Worm (Caenorhabditis elegans) whole organism, young adult: ENCODE data around the gene Y46H3A.5.
"Not testable (repeated sequence)": the region's sequence is repeated elsewhere in the genome, so short reads cannot be mapped to it uniquely, and the experiment has no call there.

ENCODE experiments used
- D2030.7 ChIP-seq: fragments of 200-800 bp; sonication (Bioruptor generic); IDR thresholded peaks from 2 replicates; pipeline ENCODE4 v1.3.6; 2022; ENCODE audit warnings: missing genetic modification reagents, missing genetic modification characterization, missing compliant biosample characterization
- K12H6.12 ChIP-seq: fragments of 200-800 bp; sonication (Bioruptor generic); optimal IDR thresholded peaks from 2 replicates; lab custom pipeline; 2018; ENCODE audit warnings: mild to moderate bottlenecking, missing genetic modification characterization, missing compliant biosample characterization
- Y53G8AR.9 ChIP-seq: fragments of 200-800 bp; sonication (Bioruptor generic); conservative IDR thresholded peaks from 2 replicates; pipeline ENCODE4 v1.3.6; 2022; ENCODE audit warnings: missing genetic modification reagents, missing genetic modification characterization, missing compliant biosample characterization
- Y56A3A.18 ChIP-seq: fragments of 200-800 bp; sonication (Bioruptor generic); IDR thresholded peaks from 2 replicates; pipeline ENCODE4 v1.3.6; 2022; ENCODE audit warnings: missing genetic modification reagents, missing genetic modification characterization, missing compliant biosample characterization
- Y95B8A.8 ChIP-seq: fragments of 200-800 bp; sonication (Bioruptor generic); IDR thresholded peaks from 2 replicates; pipeline ENCODE4 v1.3.6; 2022; ENCODE audit warnings: missing genetic modification reagents, missing genetic modification characterization, missing compliant biosample characterization
- athp-1 ChIP-seq: sonication (generic microtip); optimal IDR thresholded peaks from 2 replicates; lab custom pipeline; 2017; ENCODE audit warnings: mild to moderate bottlenecking, missing genetic modification characterization, missing compliant biosample characterization
- bed-2 ChIP-seq: fragments of 200-800 bp; sonication (Bioruptor generic); IDR thresholded peaks from 2 replicates; pipeline ENCODE4 v1.3.6; 2022; ENCODE audit warnings: missing genetic modification reagents, missing genetic modification characterization, missing compliant biosample characterization
- cebp-2 ChIP-seq: fragments of 200-800 bp; sonication (Bioruptor generic); IDR thresholded peaks from 2 replicates; pipeline ENCODE4 v1.3.6; 2022; ENCODE audit warnings: missing genetic modification characterization, missing compliant biosample characterization
- ceh-40 ChIP-seq: fragments of 200-800 bp; sonication (Bioruptor generic); IDR thresholded peaks from 2 replicates; pipeline ENCODE4 v1.3.6; 2022; ENCODE audit warnings: missing genetic modification characterization, missing compliant biosample characterization
- ceh-79 ChIP-seq: sonication (generic microtip); optimal IDR thresholded peaks from 2 replicates; lab custom pipeline; 2017; ENCODE audit warnings: mild to moderate bottlenecking, missing genetic modification characterization, missing compliant biosample characterization
- dox-1 ChIP-seq: fragments of 200-800 bp; sonication (Bioruptor generic); IDR thresholded peaks from 2 replicates; pipeline ENCODE4 v1.3.6; 2022; ENCODE audit warnings: missing genetic modification reagents, missing genetic modification characterization, missing compliant biosample characterization
- dpl-1 ChIP-seq: fragments of 150-350 bp; optimal IDR thresholded peaks from 2 replicates; lab custom pipeline; 2014; ENCODE audit warnings: missing biosample characterization, missing genetic modification reagents, missing genetic modification characterization
- egl-18 ChIP-seq: fragments of 200-800 bp; sonication (Bioruptor generic); IDR thresholded peaks from 2 replicates; pipeline ENCODE4 v1.3.6; 2022; ENCODE audit warnings: missing genetic modification reagents, missing genetic modification characterization, missing compliant biosample characterization
- egrh-3 ChIP-seq: fragments of 200-800 bp; sonication (Bioruptor generic); IDR thresholded peaks from 2 replicates; pipeline ENCODE4 v1.3.6; 2022; ENCODE audit warnings: missing genetic modification reagents, missing genetic modification characterization, missing compliant biosample characterization
- ets-4 ChIP-seq: fragments of 200-800 bp; sonication (Bioruptor generic); optimal IDR thresholded peaks from 2 replicates; lab custom pipeline; 2018; ENCODE audit warnings: mild to moderate bottlenecking, missing genetic modification characterization, missing compliant biosample characterization
- hmg-1.2 ChIP-seq: fragments of 200-800 bp; sonication (Bioruptor generic); IDR thresholded peaks from 2 replicates; pipeline ENCODE4 v1.3.6; 2022; ENCODE audit warnings: missing genetic modification reagents, missing genetic modification characterization, missing compliant biosample characterization
- hrde-1 ChIP-seq: sonication (generic microtip); optimal IDR thresholded peaks from 2 replicates; lab custom pipeline; 2016; ENCODE audit warnings: missing genetic modification characterization, mild to moderate bottlenecking, missing compliant biosample characterization, moderate library complexity, missing genotype, missing genetic modification reagents, borderline replicate concordance
- lin-35 ChIP-seq, 3 experiments: fragments of 150-350 bp in 2 of 3; sonication (generic microtip) in 1 of 3; optimal IDR thresholded peaks; 2 replicates each; lab custom pipeline; 2014 to 2018; ENCODE audit warnings: missing biosample characterization in 3 of 3, missing genetic modification characterization in 3 of 3, missing genetic modification reagents in 3 of 3
- lin-40 ChIP-seq: sonication (generic microtip); optimal IDR thresholded peaks from 2 replicates; lab custom pipeline; 2016; ENCODE audit warnings: missing genetic modification characterization, mild to moderate bottlenecking, missing compliant biosample characterization, missing genotype, missing genetic modification reagents
- lsl-1 ChIP-seq: fragments of 200-800 bp; sonication (Bioruptor generic); optimal IDR thresholded peaks from 2 replicates; lab custom pipeline; 2018; ENCODE audit warnings: mild to moderate bottlenecking, missing genetic modification characterization, moderate library complexity, missing compliant biosample characterization
- madf-10 ChIP-seq: sonication (generic microtip); optimal IDR thresholded peaks from 2 replicates; lab custom pipeline; 2016; ENCODE audit warnings: mild to moderate bottlenecking, missing genetic modification characterization, missing compliant biosample characterization
- mcd-1 ChIP-seq: fragments of 200-800 bp; sonication (Bioruptor generic); IDR thresholded peaks from 2 replicates; pipeline ENCODE4 v1.3.6; 2022; ENCODE audit warnings: missing genetic modification reagents, missing genetic modification characterization, missing compliant biosample characterization
- nfya-1 ChIP-seq: sonication (generic microtip); optimal IDR thresholded peaks from 2 replicates; lab custom pipeline; 2017; ENCODE audit warnings: antibody characterized with exemption, missing compliant biosample characterization, missing genetic modification characterization, borderline replicate concordance; ENCODE audit not compliant: insufficient read depth
- nfya-2 ChIP-seq: fragments of 200-800 bp; sonication (Bioruptor generic); IDR thresholded peaks from 2 replicates; pipeline ENCODE4 v1.3.6; 2022; ENCODE audit warnings: missing genetic modification reagents, missing genetic modification characterization, missing compliant biosample characterization
- nhr-90 ChIP-seq: sonication (generic microtip); optimal IDR thresholded peaks from 2 replicates; lab custom pipeline; 2016; ENCODE audit warnings: missing genotype, mild to moderate bottlenecking, missing genetic modification characterization, missing compliant biosample characterization
- sdz-38 ChIP-seq: sonication (generic microtip); optimal IDR thresholded peaks from 2 replicates; lab custom pipeline; 2016; ENCODE audit warnings: missing genotype, missing genetic modification characterization, missing compliant biosample characterization
- snpc-3.4 ChIP-seq: sonication (generic microtip); optimal IDR thresholded peaks from 2 replicates; lab custom pipeline; 2017; ENCODE audit warnings: missing genetic modification characterization, mild to moderate bottlenecking, missing compliant biosample characterization, antibody characterized with exemption, moderate library complexity, missing genotype, missing genetic modification reagents
- tbx-9 ChIP-seq: sonication (generic microtip); optimal IDR thresholded peaks from 2 replicates; lab custom pipeline; 2016; ENCODE audit warnings: borderline replicate concordance, missing genetic modification characterization, inconsistent platforms, missing compliant biosample characterization
- unc-62 ChIP-seq: fragments of 150-350 bp; optimal IDR thresholded peaks from 2 replicates; lab custom pipeline; 2014; ENCODE audit warnings: missing biosample characterization, missing genetic modification reagents, missing genetic modification characterization
- zfh-2 ChIP-seq: fragments of 200-800 bp; sonication (Bioruptor generic); conservative IDR thresholded peaks from 2 replicates; pipeline ENCODE4 v1.3.6; 2022; ENCODE audit warnings: missing genetic modification reagents, missing genetic modification characterization, missing compliant biosample characterization
- ztf-3 ChIP-seq: fragments of 200-800 bp; sonication (Bioruptor generic); optimal IDR thresholded peaks from 2 replicates; lab custom pipeline; 2018; ENCODE audit warnings: mild to moderate bottlenecking, missing genetic modification characterization, missing compliant biosample characterization
- ztf-6 ChIP-seq: fragments of 200-800 bp; sonication (Bioruptor generic); IDR thresholded peaks from 2 replicates; pipeline ENCODE4 v1.3.6; 2022; ENCODE audit warnings: missing genetic modification reagents, missing genetic modification characterization, missing compliant biosample characterization

Gene Y46H3A.5

ce11 chrV:1814784-1815183 is at the start of gene Y46H3A.5:
TSS of gene Y46H3A.5 (minus strand) at chrV:1814884.
- TF ChIP-seq mcd-1 (GFP tag; lab: Robert Waterston, UW); K12H6.12 (tag; lab: Kevin White, UChicago); hrde-1 (tag; lab: Kevin White, UChicago): not testable (repeated sequence)
- TF ChIP-seq, all 124 proteins: peak for 0; not testable (repeated sequence) for 124

- TF ChIP-seq athp-1 (tag; lab: Kevin White, UChicago) = peak; percentile 6
- TF ChIP-seq ceh-79 (tag; lab: Kevin White, UChicago) = no peak
- no peak for TF ChIP-seq madf-10 (tag; lab: Kevin White, UChicago)
- no peak for TF ChIP-seq Y53G8AR.9 (GFP tag; lab: Robert Waterston, UW)
- no peak for TF ChIP-seq nhr-90
- no peak for TF ChIP-seq lin-40 (tag; lab: Kevin White, UChicago)
These were observed 48.3 kb upstream of the Y46H3A.5 start for ce11 chrV:1862954-1863353.

- no peak for TF ChIP-seq ztf-3
- no peak for TF ChIP-seq tbx-9 (tag; lab: Kevin White, UChicago)
- TF ChIP-seq, all 124 proteins: peak for 0
These were observed 43.2 kb upstream of the Y46H3A.5 start for ce11 chrV:1857840-1858239.

ce11 chrV:1856176-1856575 is 41.5 kb upstream of the Y46H3A.5 start, which contains the start of gene T10B5.10:
TSS of gene T10B5.10 (minus strand) at chrV:1856276.
- TF ChIP-seq madf-10 (tag; lab: Kevin White, UChicago) = no peak
- no peak for TF ChIP-seq sdz-38 (tag; lab: Kevin White, UChicago)
- no peak for TF ChIP-seq ets-4 (GFP tag; lab: Kevin White, UChicago)
- TF ChIP-seq Y95B8A.8 (GFP tag; lab: Robert Waterston, UW) = no peak
- TF ChIP-seq egl-18 = no peak
- no peak for TF ChIP-seq Y56A3A.18 (GFP tag; lab: Robert Waterston, UW)
- no peak for TF ChIP-seq nfya-1 (tag; lab: Kevin White, UChicago)
- no peak for TF ChIP-seq dox-1
- no peak for TF ChIP-seq ceh-40 (GFP tag; lab: Robert Waterston, UW)
- no peak for TF ChIP-seq D2030.7 (GFP tag; lab: Robert Waterston, UW)
- no peak for TF ChIP-seq tbx-9 (tag; lab: Kevin White, UChicago)
- no peak for TF ChIP-seq snpc-3.4 (tag; lab: Kevin White, UChicago)
- no peak for TF ChIP-seq nfya-2 (GFP tag; lab: Robert Waterston, UW)
- TF ChIP-seq ztf-6 (GFP tag; lab: Robert Waterston, UW) = no peak
- no peak for TF ChIP-seq unc-62
- TF ChIP-seq nhr-90 = no peak
- TF ChIP-seq dpl-1 (GFP tag; lab: Kevin White, UChicago) = no peak
- TF ChIP-seq lsl-1 (GFP tag; lab: Kevin White, UChicago) = no peak

- peak; percentile 18; the same call in 1 of the 2 replicates for TF ChIP-seq hmg-1.2 (GFP tag; lab: Robert Waterston, UW)
- TF ChIP-seq ztf-6 (GFP tag; lab: Robert Waterston, UW) = no peak
- TF ChIP-seq lin-35 (GFP tag; optimal IDR thresholded peaks at IDR 0.05; lab: Kevin White, UChicago) = no peak
These were observed 40.4 kb upstream of the Y46H3A.5 start for ce11 chrV:1855087-1855486.

- TF ChIP-seq cebp-2 = 0 out of 2 replicates have a peak, but pooled peaks have one; percentile 46
- TF ChIP-seq egrh-3 (GFP tag; lab: Robert Waterston, UW) = peak; percentile 99
- peak; percentile 94 for TF ChIP-seq zfh-2 (GFP tag; lab: Robert Waterston, UW)
- 0 out of 2 replicates have a peak, but pooled peaks have one; percentile 31 for TF ChIP-seq bed-2
These were observed 35.3 kb upstream of the Y46H3A.5 start for ce11 chrV:1849992-1850391.
